Worm (Caenorhabditis elegans) whole organism, L4 larva: ENCODE results near the gene far-7.
A peak's percentile ranks its signal among the peaks of the same experiment; 100 is the strongest.

Experiments
- F10B5.3 ChIP-seq: sonication (generic microtip); optimal IDR thresholded peaks from 2 replicates; lab custom pipeline; 2016; ENCODE audit warnings: mild to moderate bottlenecking, missing genetic modification characterization, missing compliant biosample characterization
- F26F4.8 ChIP-seq: fragments of 200-800 bp; sonication (Bioruptor generic); conservative IDR thresholded peaks from 2 replicates; pipeline ENCODE4 v1.3.6; 2022; ENCODE audit warnings: missing genetic modification characterization, missing compliant biosample characterization
- R02D3.7 ChIP-seq: fragments of 150-350 bp; sonication (generic microtip); optimal IDR thresholded peaks from 3 replicates; lab custom pipeline; 2014; ENCODE audit warnings: missing biosample characterization, missing genetic modification characterization
- T26A8.4 ChIP-seq: fragments of 200-800 bp; sonication (Bioruptor generic); IDR thresholded peaks from 2 replicates; pipeline ENCODE4 v1.3.6; 2022; ENCODE audit warnings: missing genetic modification characterization, missing compliant biosample characterization
- ZK337.2 ChIP-seq: fragments of 200-800 bp; sonication (Bioruptor generic); IDR thresholded peaks from 2 replicates; pipeline ENCODE4 v1.3.6; 2022; ENCODE audit warnings: missing genetic modification reagents, missing genetic modification characterization, missing compliant biosample characterization
- arid-1 ChIP-seq: fragments of 200-800 bp; sonication (Bioruptor generic); conservative IDR thresholded peaks from 2 replicates; pipeline ENCODE4 v1.3.6; 2022; ENCODE audit warnings: missing genetic modification reagents, missing genetic modification characterization, missing compliant biosample characterization
- ceh-28 ChIP-seq: fragments of 150-350 bp; optimal IDR thresholded peaks from 2 replicates; lab custom pipeline; 2014; ENCODE audit warnings: missing biosample characterization, missing genetic modification reagents, missing genetic modification characterization
- ceh-62 ChIP-seq: sonication (generic microtip); optimal IDR thresholded peaks from 2 replicates; lab custom pipeline; 2017; ENCODE audit warnings: missing biosample characterization, missing genetic modification characterization
- cey-2 ChIP-seq: sonication (generic microtip); optimal IDR thresholded peaks from 3 replicates; lab custom pipeline; 2017; ENCODE audit warnings: missing genetic modification characterization, mild to moderate bottlenecking, missing compliant biosample characterization, antibody characterized with exemption, borderline replicate concordance; ENCODE audit not compliant: insufficient read depth
- daf-16 ChIP-seq, 3 experiments: sonication (generic microtip); optimal IDR thresholded peaks; 2 replicates each; lab custom pipeline; 2016 to 2017; ENCODE audit warnings: missing genetic modification characterization in 3 of 3, missing genetic modification reagents in 3 of 3, mild to moderate bottlenecking in 2 of 3, missing compliant biosample characterization in 2 of 3, missing biosample characterization in 1 of 3, moderate library complexity in 1 of 3
- daf-19 ChIP-seq: fragments of 200-800 bp; sonication (Bioruptor generic); conservative IDR thresholded peaks from 2 replicates; pipeline ENCODE4 v1.3.6; 2022; ENCODE audit warnings: missing genetic modification characterization, missing compliant biosample characterization
- duxl-1 ChIP-seq: sonication (generic microtip); optimal IDR thresholded peaks from 2 replicates; lab custom pipeline; 2016; ENCODE audit warnings: mild to moderate bottlenecking, missing genetic modification characterization, moderate library complexity, missing compliant biosample characterization; ENCODE audit not compliant: poor library complexity
- fos-1 ChIP-seq: fragments of 150-350 bp; optimal IDR thresholded peaks from 2 replicates; lab custom pipeline; 2014; ENCODE audit warnings: missing biosample characterization, missing genetic modification characterization
- gei-8 ChIP-seq: fragments of 200-800 bp; sonication (Bioruptor generic); optimal IDR thresholded peaks from 2 replicates; lab custom pipeline; 2018; ENCODE audit warnings: mild to moderate bottlenecking, missing genetic modification characterization, missing compliant biosample characterization
- hlh-30 ChIP-seq: sonication (generic microtip); optimal IDR thresholded peaks from 2 replicates; lab custom pipeline; 2017; ENCODE audit warnings: antibody characterized with exemption, mild to moderate bottlenecking, missing genetic modification characterization, missing compliant biosample characterization; ENCODE audit not compliant: insufficient read depth
- jun-1 ChIP-seq: fragments of 150-350 bp; optimal IDR thresholded peaks from 2 replicates; lab custom pipeline; 2014; ENCODE audit warnings: missing biosample characterization, missing genetic modification reagents, missing genetic modification characterization
- lin-13 ChIP-seq: fragments of 150-350 bp; optimal IDR thresholded peaks from 2 replicates; lab custom pipeline; 2014; ENCODE audit warnings: missing biosample characterization, missing genetic modification reagents, missing genetic modification characterization
- lin-38 ChIP-seq: fragments of 200-800 bp; sonication (Bioruptor generic); IDR thresholded peaks from 2 replicates; pipeline ENCODE4 v1.3.6; 2022; ENCODE audit warnings: missing genetic modification reagents, missing genetic modification characterization, missing compliant biosample characterization
- lin-39 ChIP-seq: fragments of 150-350 bp; optimal IDR thresholded peaks from 2 replicates; lab custom pipeline; 2014; ENCODE audit warnings: missing biosample characterization, missing genetic modification reagents, missing genetic modification characterization
- madf-5 ChIP-seq, 2 experiments: fragments of 200-800 bp; sonication (Bioruptor generic); IDR thresholded peaks; 2 replicates each; pipeline ENCODE4 v1.3.6; 2022; ENCODE audit warnings: missing compliant biosample characterization in 2 of 2, missing genetic modification characterization in 2 of 2
- mep-1 ChIP-seq: fragments of 150-350 bp; sonication (generic microtip); optimal IDR thresholded peaks from 3 replicates; lab custom pipeline; 2014; ENCODE audit warnings: missing biosample characterization, missing genetic modification characterization
- mxl-2 ChIP-seq: fragments of 200-800 bp; sonication (Bioruptor generic); conservative IDR thresholded peaks from 2 replicates; pipeline ENCODE4 v1.3.6; 2022; ENCODE audit warnings: missing genetic modification reagents, missing genetic modification characterization, missing compliant biosample characterization
- nhr-10 ChIP-seq: fragments of 150-350 bp; optimal IDR thresholded peaks from 2 replicates; lab custom pipeline; 2014; ENCODE audit warnings: missing biosample characterization, missing genetic modification characterization
- nhr-11 ChIP-seq: fragments of 150-350 bp; optimal IDR thresholded peaks from 2 replicates; lab custom pipeline; 2014; ENCODE audit warnings: missing biosample characterization, missing genetic modification characterization
- nhr-111 ChIP-seq: fragments of 200-800 bp; sonication (Bioruptor generic); optimal IDR thresholded peaks from 2 replicates; lab custom pipeline; 2018; ENCODE audit warnings: mild to moderate bottlenecking, missing genetic modification characterization, missing compliant biosample characterization
- nhr-28 ChIP-seq: fragments of 150-350 bp; optimal IDR thresholded peaks from 2 replicates; lab custom pipeline; 2014; ENCODE audit warnings: missing biosample characterization, missing genetic modification characterization
- nhr-6 ChIP-seq: fragments of 150-350 bp; optimal IDR thresholded peaks from 2 replicates; lab custom pipeline; 2014; ENCODE audit warnings: missing biosample characterization, missing genetic modification characterization
- pha-4 ChIP-seq, 2 experiments: fragments of 150-350 bp in 1 of 2; fragments of 200-800 bp in 1 of 2; sonication (Bioruptor generic) in 1 of 2; IDR thresholded peaks in 1 of 2; optimal IDR thresholded peaks in 1 of 2; 2 replicates each; pipeline versions ENCODE4 v1.3.6 to Lab custom; 2014 to 2022; ENCODE audit warnings: missing genetic modification characterization in 2 of 2, missing genetic modification reagents in 2 of 2, missing biosample characterization in 1 of 2, missing compliant biosample characterization in 1 of 2
- php-3 ChIP-seq: fragments of 200-800 bp; sonication (Bioruptor generic); IDR thresholded peaks from 2 replicates; pipeline ENCODE4 v1.3.6; 2022; ENCODE audit warnings: missing genetic modification reagents, missing genetic modification characterization, missing compliant biosample characterization
- saeg-2 ChIP-seq: fragments of 200-800 bp; sonication (Bioruptor generic); IDR thresholded peaks from 2 replicates; pipeline ENCODE4 v1.3.6; 2022; ENCODE audit warnings: missing genetic modification reagents, missing genetic modification characterization, missing compliant biosample characterization
- skn-1 ChIP-seq: fragments of 150-350 bp; optimal IDR thresholded peaks from 2 replicates; lab custom pipeline; 2014; ENCODE audit warnings: missing biosample characterization, missing genetic modification characterization
- spr-3 ChIP-seq: fragments of 200-800 bp; sonication (Bioruptor generic); optimal IDR thresholded peaks from 2 replicates; lab custom pipeline; 2018; ENCODE audit warnings: mild to moderate bottlenecking, missing genetic modification characterization, missing compliant biosample characterization
- unc-62 ChIP-seq, 3 experiments: fragments of 150-350 bp in 1 of 3; sonication (generic microtip); optimal IDR thresholded peaks in 2 of 3; peaks in 1 of 3; 1 replicate in 1 of 3; 2 replicates in 2 of 3; lab custom pipeline; 2014 to 2017; ENCODE audit warnings: missing biosample characterization in 3 of 3, missing genetic modification characterization in 3 of 3, missing genetic modification reagents in 3 of 3, missing genotype in 1 of 3
- vab-7 ChIP-seq: fragments of 200-800 bp; sonication (Bioruptor generic); IDR thresholded peaks from 2 replicates; pipeline ENCODE4 v1.3.6; 2022; ENCODE audit warnings: missing genetic modification reagents, missing genetic modification characterization, missing compliant biosample characterization
- ztf-7 ChIP-seq: fragments of 150-350 bp; optimal IDR thresholded peaks from 2 replicates; lab custom pipeline; 2014; ENCODE audit warnings: missing biosample characterization, missing genetic modification characterization

Gene far-7

DNA sequence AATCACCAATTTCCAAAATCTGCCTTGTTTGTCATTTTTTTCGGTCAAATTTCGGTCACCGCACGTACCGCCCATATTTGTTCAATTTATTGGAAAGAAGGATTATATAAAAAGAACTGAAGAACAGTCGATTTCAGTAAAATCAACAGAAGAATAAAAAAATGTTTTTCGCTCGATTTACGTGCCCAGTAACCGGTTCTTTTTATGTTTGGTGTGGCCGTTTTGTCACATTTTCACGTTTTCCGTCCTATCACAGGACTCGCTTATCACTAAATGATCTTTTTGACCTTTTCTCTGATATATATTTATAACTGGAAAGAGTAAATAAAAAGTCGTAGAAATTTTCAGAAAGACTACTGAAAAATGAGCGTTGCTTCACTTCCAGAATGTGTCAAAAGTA, at the start of gene far-7:
Gene far-7 (plus strand): TSS at position 331 of the 400 bp plus-strand sequence.
- no peak for TF ChIP-seq F10B5.3 (tag; lab: Kevin White, UChicago)
- no peak for TF ChIP-seq lin-13 (GFP tag; lab: Kevin White, UChicago)
- peak; percentile 58 for TF ChIP-seq nhr-28 (tag; lab: Kevin White, UChicago)
- TF ChIP-seq mep-1 (tag; lab: Kevin White, UChicago) = no peak
- no peak for TF ChIP-seq madf-5 (GFP tag; IDR thresholded peaks at IDR 0.05; lab: Robert Waterston, UW)
- TF ChIP-seq hlh-30 (tag; lab: Kevin White, UChicago) = peak; percentile 48
- no peak for TF ChIP-seq saeg-2 (GFP tag; lab: Robert Waterston, UW)
- TF ChIP-seq ceh-62 (tag; lab: Kevin White, UChicago) = no peak
- TF ChIP-seq spr-3 (GFP tag; lab: Kevin White, UChicago) = no peak

DNA sequence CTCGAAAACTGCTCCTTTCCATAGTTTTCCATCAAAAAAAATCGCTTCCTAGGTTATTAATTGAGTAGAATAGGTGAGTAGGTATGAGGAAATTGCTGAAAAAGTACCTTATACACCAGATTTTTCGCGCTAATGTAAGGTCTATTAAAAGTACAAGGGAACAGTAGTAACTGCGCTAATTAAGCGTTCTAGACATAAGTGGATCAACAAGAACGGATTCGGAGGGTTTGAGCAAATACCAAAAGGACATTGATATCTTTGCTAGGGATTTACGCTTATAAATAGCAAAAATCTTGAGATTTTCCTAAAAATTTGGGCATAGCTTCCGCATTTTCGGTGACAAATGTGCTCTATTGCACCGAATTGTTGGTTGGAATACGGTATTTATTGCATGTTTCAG, 45.7 kb upstream of the far-7 start, which contains the start of gene B0432.7:
Gene B0432.7 (minus strand): TSS at position 101 of the 400 bp plus-strand sequence.
- TF ChIP-seq arid-1 (no peak), pha-4 (GFP tag; IDR thresholded peaks at IDR 0.05; lab: Robert Waterston, UW) (no peak), pha-4 (tag; optimal IDR thresholded peaks at IDR 0.05; lab: Kevin White, UChicago) (no peak), nhr-6 (tag; lab: Kevin White, UChicago) (no peak), lin-13 (GFP tag; lab: Kevin White, UChicago) (no peak), php-3 (GFP tag; lab: Robert Waterston, UW) (no peak), lin-38 (GFP tag; lab: Robert Waterston, UW) (no peak), F26F4.8 (GFP tag; lab: Robert Waterston, UW) (no peak), ceh-62 (tag; lab: Kevin White, UChicago) (no peak), lin-39 (tag; lab: Kevin White, UChicago) (no peak), T26A8.4 (GFP tag; lab: Robert Waterston, UW) (no peak), daf-19 (no peak), nhr-11 (tag; lab: Kevin White, UChicago) (no peak), cey-2 (no peak), fos-1 (no peak), nhr-10 (tag; lab: Kevin White, UChicago) (no peak), madf-5 (GFP tag; IDR thresholded peaks at IDR 0.05; lab: Robert Waterston, UW) (no peak), skn-1 (tag; lab: Kevin White, UChicago) (no peak)

DNA sequence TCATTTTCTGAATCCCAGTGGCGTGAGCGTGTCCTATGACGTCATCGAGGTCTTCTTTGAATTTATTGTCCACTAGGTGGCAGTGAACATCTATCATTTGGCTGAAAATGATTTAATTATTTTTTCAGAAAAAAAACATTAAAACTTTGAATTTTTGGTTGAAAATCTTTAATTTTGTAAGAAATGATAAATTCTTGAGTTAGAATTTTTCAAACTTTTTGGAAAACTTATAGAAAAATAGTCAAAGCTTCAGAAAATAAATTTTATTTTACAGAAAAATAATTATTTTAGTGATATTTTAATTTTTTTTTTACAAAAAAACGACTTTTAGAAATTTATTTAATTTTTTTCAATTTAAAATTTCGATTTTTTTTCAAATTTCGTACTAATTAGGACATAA, 41.0 kb upstream of the far-7 start, which contains the start of gene B0432.8:
Gene B0432.8 (minus strand): TSS at position 101 of the 400 bp plus-strand sequence.
- no peak for TF ChIP-seq ztf-7 (tag; lab: Kevin White, UChicago)
- no peak for TF ChIP-seq ceh-28 (tag; lab: Kevin White, UChicago)
- TF ChIP-seq fos-1 = no peak
- TF ChIP-seq cey-2 = no peak
- TF ChIP-seq daf-16 (GFP tag; optimal IDR thresholded peaks at IDR 0.05; lab: Kevin White, UChicago) = no peak
- TF ChIP-seq daf-16 (tag; optimal IDR thresholded peaks at IDR 0.05; lab: Kevin White, UChicago) = no peak
- TF ChIP-seq gei-8 (GFP tag; lab: Kevin White, UChicago) = no peak
- TF ChIP-seq mxl-2 (GFP tag; lab: Robert Waterston, UW) = no peak
- TF ChIP-seq R02D3.7 (tag; lab: Kevin White, UChicago) = no peak
- no peak for TF ChIP-seq saeg-2 (GFP tag; lab: Robert Waterston, UW)
- no peak for TF ChIP-seq ZK337.2 (GFP tag; lab: Robert Waterston, UW)
- TF ChIP-seq unc-62 (GFP tag; optimal IDR thresholded peaks at IDR 0.05 in 1 of 2; lab: Kevin White, UChicago) = no peak
- no peak for TF ChIP-seq unc-62 (tag; optimal IDR thresholded peaks at IDR 0.05; lab: Kevin White, UChicago)
- TF ChIP-seq ceh-62 (tag; lab: Kevin White, UChicago) = no peak
- no peak for TF ChIP-seq vab-7 (GFP tag; lab: Robert Waterston, UW)
- no peak for TF ChIP-seq duxl-1 (tag; lab: Kevin White, UChicago)
- TF ChIP-seq arid-1 = no peak
- TF ChIP-seq nhr-111 = no peak
- no peak for TF ChIP-seq jun-1 (tag; lab: Kevin White, UChicago)
